Fruit fly (Drosophila melanogaster) whole organism, embryonic: ENCODE results near the gene Kal1.

Source experiments
- ATbp ChIP-seq: fragments of 200-800 bp; sonication (Bioruptor generic); optimal IDR thresholded peaks from 2 replicates; lab custom pipeline; 2017; ENCODE audit warnings: missing biosample characterization, mild to moderate bottlenecking, missing genetic modification characterization, missing genetic modification reagents
- Adf1 ChIP-seq: fragments of 200-800 bp; sonication (Bioruptor generic); IDR thresholded peaks from 2 replicates; pipeline ENCODE4 v1.3.6; 2022; ENCODE audit warnings: missing biosample characterization, missing genetic modification characterization
- Atf6 ChIP-seq: fragments of 200-800 bp; sonication (Bioruptor generic); IDR thresholded peaks from 2 replicates; pipeline ENCODE4 v1.3.6; 2022; ENCODE audit warnings: missing biosample characterization, missing genetic modification characterization
- CG1024 ChIP-seq: fragments of 200-800 bp; sonication (Bioruptor generic); IDR thresholded peaks from 2 replicates; pipeline ENCODE4 v1.3.6; 2022; ENCODE audit warnings: missing biosample characterization, missing genetic modification characterization
- CG13123 ChIP-seq: fragments of 200-800 bp; sonication (Bioruptor generic); optimal IDR thresholded peaks from 2 replicates; lab custom pipeline; 2016; ENCODE audit warnings: missing biosample characterization, missing genetic modification characterization
- CG1603 ChIP-seq: fragments of 200-800 bp; sonication (Bioruptor generic); optimal IDR thresholded peaks from 2 replicates; lab custom pipeline; 2019; ENCODE audit warnings: missing biosample characterization, mild to moderate bottlenecking, missing genetic modification characterization, moderate library complexity
- CG17829 ChIP-seq: fragments of 200-800 bp; optimal IDR thresholded peaks from 2 replicates; lab custom pipeline; 2019; ENCODE audit warnings: missing biosample characterization, mild to moderate bottlenecking, missing genetic modification characterization, moderate library complexity
- CG17912 ChIP-seq: fragments of 200-800 bp; sonication (Bioruptor generic); optimal IDR thresholded peaks from 2 replicates; lab custom pipeline; 2018; ENCODE audit warnings: missing biosample characterization, mild to moderate bottlenecking, missing genetic modification characterization
- CG2129 ChIP-seq: fragments of 200-800 bp; sonication (Bioruptor generic); IDR thresholded peaks from 2 replicates; pipeline ENCODE4 v1.3.6; 2022; ENCODE audit warnings: missing biosample characterization, missing genetic modification characterization; ENCODE audit not compliant: partially characterized antibody
- CG2889 ChIP-seq: fragments of 200-800 bp; sonication (Bioruptor generic); IDR thresholded peaks from 3 replicates; pipeline ENCODE4 v1.3.6; 2022; ENCODE audit warnings: missing biosample characterization, missing genetic modification characterization
- CG32532 ChIP-seq: fragments of 200-800 bp; sonication (Bioruptor generic); IDR thresholded peaks from 2 replicates; pipeline ENCODE4 v1.3.6; 2022; ENCODE audit warnings: missing biosample characterization, missing genetic modification characterization
- CG32767 ChIP-seq: fragments of 200-800 bp; sonication (Bioruptor generic); IDR thresholded peaks from 2 replicates; pipeline ENCODE4 v1.3.6; 2022; ENCODE audit warnings: missing biosample characterization, missing genetic modification characterization
- CG33557 ChIP-seq: fragments of 200-800 bp; sonication (Bioruptor generic); optimal IDR thresholded peaks from 2 replicates; lab custom pipeline; 2019; ENCODE audit warnings: missing biosample characterization, mild to moderate bottlenecking, missing genetic modification characterization, moderate library complexity
- CG34422 ChIP-seq: fragments of 200-800 bp; sonication (Bioruptor generic); IDR thresholded peaks from 3 replicates; pipeline ENCODE4 v1.3.6; 2022; ENCODE audit warnings: missing biosample characterization, missing genetic modification characterization
- CG6791 ChIP-seq: fragments of 200-800 bp; sonication (Bioruptor generic); IDR thresholded peaks from 3 replicates; pipeline ENCODE4 v1.3.6; 2022; ENCODE audit warnings: missing biosample characterization, missing genetic modification characterization; ENCODE audit not compliant: partially characterized antibody
- CG7786 ChIP-seq: fragments of 200-800 bp; sonication (Bioruptor generic); optimal IDR thresholded peaks from 2 replicates; lab custom pipeline; 2016; ENCODE audit warnings: missing biosample characterization, missing genetic modification characterization
- CTCF ChIP-seq: fragments of 200-800 bp; sonication (Bioruptor generic); optimal IDR thresholded peaks from 2 replicates; lab custom pipeline; 2017; ENCODE audit warnings: missing biosample characterization, mild to moderate bottlenecking, missing genetic modification characterization, moderate library complexity
- Dref ChIP-seq: fragments of 200-800 bp; sonication (Bioruptor generic); IDR thresholded peaks from 2 replicates; pipeline ENCODE4 v1.3.6; 2022; ENCODE audit warnings: missing biosample characterization, missing genetic modification characterization
- Ets97D ChIP-seq: fragments of 200-800 bp; sonication (Bioruptor generic); optimal IDR thresholded peaks from 3 replicates; lab custom pipeline; 2016; ENCODE audit warnings: missing biosample characterization, missing genetic modification characterization
- Fer2 ChIP-seq: fragments of 200-800 bp; sonication (Bioruptor generic); optimal IDR thresholded peaks from 2 replicates; lab custom pipeline; 2018; ENCODE audit warnings: missing biosample characterization, mild to moderate bottlenecking, missing genetic modification characterization, moderate library complexity
- GATAe ChIP-seq: fragments of 200-800 bp; sonication (Bioruptor generic); conservative IDR thresholded peaks from 2 replicates; pipeline ENCODE4 v1.3.6; 2022; ENCODE audit warnings: missing biosample characterization, missing genetic modification characterization
- HLH4C ChIP-seq: fragments of 200-800 bp; sonication (Bioruptor generic); IDR thresholded peaks from 3 replicates; pipeline ENCODE4 v1.3.6; 2022; ENCODE audit warnings: missing biosample characterization, missing genetic modification characterization; ENCODE audit not compliant: partially characterized antibody
- HLH54F ChIP-seq: fragments of 200-800 bp; sonication (Bioruptor generic); optimal IDR thresholded peaks from 3 replicates; lab custom pipeline; 2016; ENCODE audit warnings: missing biosample characterization, missing genetic modification characterization
- Hand ChIP-seq: fragments of 200-800 bp; sonication (Bioruptor generic); optimal IDR thresholded peaks from 2 replicates; lab custom pipeline; 2017; ENCODE audit warnings: mild to moderate bottlenecking, missing biosample characterization, missing genetic modification reagents, missing genetic modification characterization
- Rx ChIP-seq: fragments of 200-800 bp; sonication (Bioruptor generic); IDR thresholded peaks from 2 replicates; pipeline ENCODE4 v1.3.6; 2022; ENCODE audit warnings: missing biosample characterization, missing genetic modification characterization
- Taf1 ChIP-seq: fragments of 200-800 bp; sonication (Bioruptor generic); IDR thresholded peaks from 2 replicates; pipeline ENCODE4 v1.3.6; 2022; ENCODE audit warnings: missing biosample characterization, missing genetic modification characterization
- Trl ChIP-seq, 3 experiments: fragments of >200 bp in 2 of 3; fragments of 200-800 bp in 1 of 3; sonication (Bioruptor generic) in 1 of 3; optimal IDR thresholded peaks; 2 replicates in 1 of 3; 3 replicates in 2 of 3; lab custom pipeline; 2016 to 2017; ENCODE audit warnings: missing biosample characterization in 1 of 3, missing genetic modification characterization in 1 of 3
- Xrp1 ChIP-seq: fragments of 200-800 bp; sonication (Bioruptor generic); IDR thresholded peaks from 2 replicates; pipeline ENCODE4 v1.3.6; 2022; ENCODE audit warnings: missing biosample characterization, missing genetic modification characterization
- br ChIP-seq: fragments of >200 bp; optimal IDR thresholded peaks from 2 replicates; lab custom pipeline; 2017
- cg ChIP-seq: fragments of 200-800 bp; sonication (Bioruptor generic); optimal IDR thresholded peaks from 3 replicates; lab custom pipeline; 2019; ENCODE audit warnings: missing biosample characterization, mild to moderate bottlenecking, missing genetic modification characterization, moderate library complexity
- dysf ChIP-seq: fragments of 200-800 bp; sonication (Bioruptor generic); IDR thresholded peaks from 3 replicates; pipeline ENCODE4 v1.3.6; 2022; ENCODE audit warnings: missing biosample characterization, missing genetic modification characterization
- eyg ChIP-seq: fragments of 200-800 bp; sonication (Bioruptor generic); optimal IDR thresholded peaks from 3 replicates; lab custom pipeline; 2016; ENCODE audit warnings: missing biosample characterization, missing genetic modification characterization
- fd3F ChIP-seq: fragments of 200-800 bp; sonication (Bioruptor generic); optimal IDR thresholded peaks from 2 replicates; lab custom pipeline; 2018; ENCODE audit warnings: missing biosample characterization, mild to moderate bottlenecking, missing genetic modification characterization, moderate library complexity
- gcm2 ChIP-seq: fragments of 200-800 bp; sonication (Bioruptor generic); optimal IDR thresholded peaks from 2 replicates; lab custom pipeline; 2016; ENCODE audit warnings: missing biosample characterization, missing genetic modification characterization
- gt ChIP-seq: fragments of 200-800 bp; sonication (Bioruptor generic); IDR thresholded peaks from 2 replicates; pipeline ENCODE4 v1.3.6; 2022; ENCODE audit warnings: missing biosample characterization, missing genetic modification characterization
- kah ChIP-seq: fragments of 200-800 bp; sonication (Bioruptor generic); optimal IDR thresholded peaks from 2 replicates; lab custom pipeline; 2018; ENCODE audit warnings: missing biosample characterization, mild to moderate bottlenecking, missing genetic modification characterization
- ken ChIP-seq: fragments of 200-800 bp; sonication (Bioruptor generic); IDR thresholded peaks from 3 replicates; pipeline ENCODE4 v1.3.6; 2022; ENCODE audit warnings: missing biosample characterization, missing genetic modification characterization
- nom ChIP-seq: fragments of 200-800 bp; sonication (Bioruptor generic); optimal IDR thresholded peaks from 2 replicates; lab custom pipeline; 2017; ENCODE audit warnings: missing biosample characterization, missing genetic modification characterization, mild to moderate bottlenecking, moderate library complexity, missing genetic modification reagents
- org-1 ChIP-seq: fragments of 200-800 bp; sonication (Bioruptor generic); optimal IDR thresholded peaks from 2 replicates; lab custom pipeline; 2017; ENCODE audit warnings: missing biosample characterization, missing genetic modification characterization
- pita ChIP-seq: fragments of 200-800 bp; sonication (Bioruptor generic); optimal IDR thresholded peaks from 2 replicates; lab custom pipeline; 2017; ENCODE audit warnings: missing biosample characterization, mild to moderate bottlenecking, missing genetic modification characterization
- pros ChIP-seq: fragments of 200-800 bp; sonication (Bioruptor generic); optimal IDR thresholded peaks from 3 replicates; lab custom pipeline; 2019; ENCODE audit warnings: missing biosample characterization, mild to moderate bottlenecking, missing genetic modification characterization, moderate library complexity
- pzg ChIP-seq: fragments of 200-800 bp; sonication (Bioruptor generic); optimal IDR thresholded peaks from 3 replicates; lab custom pipeline; 2018; ENCODE audit warnings: missing biosample characterization, mild to moderate bottlenecking, missing genetic modification characterization, moderate library complexity
- sd ChIP-seq: fragments of 200-800 bp; sonication (Bioruptor generic); optimal IDR thresholded peaks from 3 replicates; lab custom pipeline; 2018; ENCODE audit warnings: missing biosample characterization, mild to moderate bottlenecking, missing genetic modification characterization, moderate library complexity
- seq ChIP-seq: fragments of 200-800 bp; sonication (Bioruptor generic); IDR thresholded peaks from 2 replicates; pipeline ENCODE4 v1.3.6; 2022; ENCODE audit warnings: missing biosample characterization, missing genetic modification characterization
- tin ChIP-seq: fragments of 200-800 bp; sonication (Bioruptor generic); optimal IDR thresholded peaks from 3 replicates; lab custom pipeline; 2016; ENCODE audit warnings: missing biosample characterization, missing genetic modification characterization
- trem ChIP-seq: fragments of 200-800 bp; optimal IDR thresholded peaks from 3 replicates; lab custom pipeline; 2019; ENCODE audit warnings: missing biosample characterization, mild to moderate bottlenecking, missing genetic modification characterization, moderate library complexity
- ttk ChIP-seq: fragments of 200-800 bp; sonication (Bioruptor generic); IDR thresholded peaks from 2 replicates; pipeline ENCODE4 v2.1.2; 2022; ENCODE audit warnings: missing biosample characterization, missing genetic modification characterization
- usp ChIP-seq: fragments of >200 bp; optimal IDR thresholded peaks from 2 replicates; lab custom pipeline; 2017; ENCODE audit warnings: missing biosample characterization, missing genetic modification characterization
- wdn ChIP-seq: fragments of 200-800 bp; sonication (Bioruptor generic); IDR thresholded peaks from 2 replicates; pipeline ENCODE4 v1.3.6; 2022; ENCODE audit warnings: missing biosample characterization, missing genetic modification characterization
- yki ChIP-seq: fragments of >200 bp; optimal IDR thresholded peaks from 3 replicates; lab custom pipeline; 2018

Kal1 gene

DNA sequence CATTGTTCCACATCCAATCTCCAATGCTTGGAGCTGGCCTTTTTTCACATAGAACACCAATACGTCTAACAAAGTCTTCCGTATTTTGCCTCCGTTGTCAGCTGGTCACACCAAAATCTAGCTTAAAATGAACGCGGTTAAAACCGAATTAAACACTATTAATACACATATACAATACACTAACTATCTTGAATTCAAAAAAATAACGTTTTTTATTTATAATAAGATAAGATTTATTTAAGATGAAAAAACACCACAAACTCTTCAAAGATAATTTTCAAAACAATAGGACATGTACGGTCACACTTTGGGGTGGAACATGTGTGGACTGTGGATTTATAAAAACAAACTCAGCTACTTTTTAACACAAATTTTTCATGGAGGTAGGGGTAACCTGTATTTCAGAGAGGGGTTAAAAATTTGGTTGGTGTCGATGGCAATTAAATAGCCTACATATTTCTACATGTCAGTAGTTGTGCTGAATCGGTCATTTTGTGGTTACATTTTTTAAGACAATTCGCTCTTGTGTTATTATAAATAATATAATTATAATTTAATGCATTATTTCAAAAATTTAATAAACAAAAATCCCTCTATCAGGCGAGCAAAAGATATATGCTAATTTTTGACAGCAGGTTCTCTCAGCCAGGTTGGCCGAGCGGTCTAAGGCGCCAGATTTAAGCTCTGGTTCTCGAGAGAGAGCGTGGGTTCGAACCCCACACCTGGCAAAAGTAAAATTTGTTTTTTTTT, 28.7 kb upstream of the Kal1 start, which contains the start of gene CG13605 (continued):
- TF ChIP-seq pzg (GFP tag; lab: Kevin White, UChicago), result peak; percentile 63
- peak; percentile 72 for TF ChIP-seq dysf (GFP tag; lab: Robert Waterston, UW)
- peak; percentile 6 for TF ChIP-seq CG33557
- TF ChIP-seq CG13123 (GFP tag; lab: Kevin White, UChicago), result no peak
- TF ChIP-seq sd (tag; lab: Kevin White, UChicago), result peak; percentile 56
- TF ChIP-seq ATbp (GFP tag; lab: Kevin White, UChicago), result peak; percentile 78
- peak; percentile 36 for TF ChIP-seq CG1603 (tag; lab: Kevin White, UChicago)
- peak; percentile 41; the same call in 1 of the 3 replicates for TF ChIP-seq ken (GFP tag; lab: Robert Waterston, UW)
- peak; percentile 54 for TF ChIP-seq CG7786
- TF ChIP-seq trem (tag; lab: Kevin White, UChicago), result peak; percentile 67
- 0 out of 3 replicates have a peak, but pooled peaks have one; percentile 35 for TF ChIP-seq CG2889 (GFP tag; lab: Robert Waterston, UW)
- TF ChIP-seq CG1024, result peak; percentile 12; the same call in 1 of the 2 replicates
- TF ChIP-seq gcm2 (GFP tag; lab: Kevin White, UChicago), result peak; percentile 4
- no peak for TF ChIP-seq GATAe (GFP tag; lab: Robert Waterston, UW)
- peak; percentile 23; the same call in 1 of the 2 replicates for TF ChIP-seq Rx
- no peak for TF ChIP-seq cg
- TF ChIP-seq fd3F (GFP tag; lab: Kevin White, UChicago), result peak; percentile 71
- TF ChIP-seq eyg (GFP tag; lab: Kevin White, UChicago), result no peak
- TF ChIP-seq seq (GFP tag; lab: Robert Waterston, UW), result peak; percentile 68
- TF ChIP-seq kah (GFP tag; lab: Kevin White, UChicago), result peak; percentile 38
- TF ChIP-seq Trl (optimal IDR thresholded peaks at IDR 0.05; lab: Kevin White, UChicago), result no peak
- TF ChIP-seq Trl (GFP tag; optimal IDR thresholded peaks at IDR 0.05; lab: Kevin White, UChicago), result peak; percentile 62
- peak; percentile 63 for TF ChIP-seq CTCF (GFP tag; lab: Kevin White, UChicago)
- peak; percentile 74; the same call in 2 of the 3 replicates for TF ChIP-seq CG34422 (GFP tag; lab: Robert Waterston, UW)
- TF ChIP-seq yki (lab: Kevin White, UChicago), result no peak
- peak; percentile 58 for TF ChIP-seq org-1 (GFP tag; lab: Kevin White, UChicago)
- TF ChIP-seq usp (GFP tag; lab: Kevin White, UChicago), result no peak
- peak; percentile 27; the same call in 1 of the 2 replicates for TF ChIP-seq ttk (GFP tag; lab: Robert Waterston, UW)
- peak; percentile 89 for TF ChIP-seq CG32532 (GFP tag; lab: Robert Waterston, UW)
- TF ChIP-seq CG2129 (GFP tag; lab: Robert Waterston, UW), result no peak
- no peak for TF ChIP-seq pita (GFP tag; lab: Kevin White, UChicago)
- 0 out of 2 replicates have a peak, but pooled peaks have one; percentile 21 for TF ChIP-seq wdn (GFP tag; lab: Robert Waterston, UW)
- no peak for TF ChIP-seq Dref (GFP tag; lab: Robert Waterston, UW)
- TF ChIP-seq Taf1, result peak; percentile 61; the same call in 1 of the 2 replicates
- TF ChIP-seq CG17912, result no peak
- TF ChIP-seq Hand, result peak; percentile 69
- TF ChIP-seq gt (GFP tag; lab: Robert Waterston, UW), result no peak
- TF ChIP-seq Ets97D (GFP tag; lab: Kevin White, UChicago), result peak; percentile 49
- TF ChIP-seq Adf1, result 0 out of 2 replicates have a peak, but pooled peaks have one; percentile 34
- TF ChIP-seq CG32767 (GFP tag; lab: Robert Waterston, UW), result no peak
- no peak for TF ChIP-seq br (lab: Kevin White, UChicago)
- TF ChIP-seq HLH4C (GFP tag; lab: Robert Waterston, UW), result 0 out of 3 replicates have a peak, but pooled peaks have one; percentile 33
- TF ChIP-seq pros (GFP tag; lab: Kevin White, UChicago), result no peak
- TF ChIP-seq tin (GFP tag; lab: Kevin White, UChicago), result peak; percentile 47
- TF ChIP-seq Fer2 (tag; lab: Kevin White, UChicago), result peak; percentile 26
- peak; percentile 69 for TF ChIP-seq Atf6 (GFP tag; lab: Robert Waterston, UW)
- TF ChIP-seq Xrp1 (GFP tag; lab: Robert Waterston, UW), result peak; percentile 76
- peak; percentile 48; the same call in 2 of the 3 replicates for TF ChIP-seq CG6791
- peak; percentile 53 for TF ChIP-seq HLH54F (GFP tag; lab: Kevin White, UChicago)
- TF ChIP-seq nom (GFP tag; lab: Kevin White, UChicago), result peak; percentile 90
- TF ChIP-seq CG17829 (tag; lab: Kevin White, UChicago), result peak; percentile 73
